Fruit fly (Drosophila melanogaster) whole organism, embryonic: Measurements from ENCODE around the gene CG31638.
A peak's percentile ranks its signal among the peaks of the same experiment; 100 is the strongest.

Experiments
- CG30403 ChIP-seq: fragments of 200-800 bp; sonication (Bioruptor generic); optimal IDR thresholded peaks from 3 replicates; lab custom pipeline; 2016; ENCODE audit warnings: missing biosample characterization, missing genetic modification characterization
- Dp ChIP-seq: fragments of 200-800 bp; sonication (Bioruptor generic); optimal IDR thresholded peaks from 2 replicates; lab custom pipeline; 2018; ENCODE audit warnings: missing biosample characterization, mild to moderate bottlenecking, missing genetic modification characterization, moderate library complexity
- Lpt ChIP-seq: fragments of >200 bp; optimal IDR thresholded peaks from 2 replicates; lab custom pipeline; 2018; ENCODE audit warnings: missing biosample characterization, missing genetic modification characterization
- Myb ChIP-seq: fragments of 200-800 bp; sonication (Bioruptor generic); optimal IDR thresholded peaks from 2 replicates; lab custom pipeline; 2016; ENCODE audit warnings: missing biosample characterization, missing genetic modification characterization
- dysf ChIP-seq: fragments of 200-800 bp; sonication (Bioruptor generic); IDR thresholded peaks from 3 replicates; pipeline ENCODE4 v1.3.6; 2022; ENCODE audit warnings: missing biosample characterization, missing genetic modification characterization

DNA sequence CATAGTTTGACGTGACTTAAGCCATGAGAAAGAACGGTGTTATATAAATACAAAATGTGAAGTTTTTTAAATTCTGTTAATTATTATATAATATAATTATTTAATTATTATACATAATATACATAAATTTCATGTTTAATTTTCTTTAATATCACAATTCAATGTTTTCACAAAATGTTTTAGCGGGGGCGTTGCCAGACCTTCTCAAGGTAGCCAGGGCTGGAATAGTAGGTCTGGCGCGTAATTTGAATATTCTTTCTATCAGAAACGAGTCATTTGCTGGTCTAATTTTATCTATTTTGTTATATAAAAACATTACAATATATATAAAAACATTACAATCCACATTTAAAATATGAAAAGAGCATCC is 42.5 kb upstream of the CG31638 start, which contains the start of gene Acox3:
- TF ChIP-seq Dp (GFP tag; lab: Kevin White, UChicago) (peak; percentile 97), Lpt (no peak), dysf (GFP tag; lab: Robert Waterston, UW) (no peak), CG30403 (GFP tag; lab: Kevin White, UChicago) (no peak), Myb (GFP tag; lab: Kevin White, UChicago) (no peak)
